Fruit fly (Drosophila melanogaster) whole organism, embryonic: ENCODE data around the gene Hmr.

Experiments
- Atf6 ChIP-seq: fragments of 200-800 bp; sonication (Bioruptor generic); IDR thresholded peaks from 2 replicates; pipeline ENCODE4 v1.3.6; 2022; ENCODE audit warnings: missing biosample characterization, missing genetic modification characterization
- CG10979 ChIP-seq: fragments of 200-800 bp; sonication (Bioruptor generic); optimal IDR thresholded peaks from 2 replicates; lab custom pipeline; 2018; ENCODE audit warnings: missing biosample characterization, mild to moderate bottlenecking, missing genetic modification characterization, moderate library complexity
- CG1233 ChIP-seq: fragments of 200-800 bp; sonication (Bioruptor generic); optimal IDR thresholded peaks from 4 replicates; lab custom pipeline; 2018; ENCODE audit warnings: missing biosample characterization, mild to moderate bottlenecking, missing genetic modification characterization
- CG12391 ChIP-seq: fragments of 200-800 bp; sonication (Bioruptor generic); optimal IDR thresholded peaks from 3 replicates; lab custom pipeline; 2018; ENCODE audit warnings: missing biosample characterization, mild to moderate bottlenecking, missing genetic modification characterization, moderate library complexity
- CG12659 ChIP-seq: fragments of 200-800 bp; sonication (Bioruptor generic); optimal IDR thresholded peaks from 3 replicates; lab custom pipeline; 2017; ENCODE audit warnings: mild to moderate bottlenecking, missing biosample characterization, missing genetic modification reagents, missing genetic modification characterization
- CG13296 ChIP-seq: fragments of 200-800 bp; sonication (Bioruptor generic); optimal IDR thresholded peaks from 3 replicates; lab custom pipeline; 2018; ENCODE audit warnings: missing biosample characterization, mild to moderate bottlenecking, missing genetic modification characterization
- CG14860 ChIP-seq: fragments of 200-800 bp; sonication (Bioruptor generic); IDR thresholded peaks from 3 replicates; pipeline ENCODE4 v1.3.6; 2022; ENCODE audit warnings: missing biosample characterization, missing genetic modification characterization; ENCODE audit not compliant: partially characterized antibody
- CG16779 ChIP-seq: fragments of 200-800 bp; sonication (Bioruptor generic); IDR thresholded peaks from 2 replicates; pipeline ENCODE4 v1.3.6; 2022; ENCODE audit warnings: missing biosample characterization, missing genetic modification characterization
- CG17912 ChIP-seq: fragments of 200-800 bp; sonication (Bioruptor generic); optimal IDR thresholded peaks from 2 replicates; lab custom pipeline; 2018; ENCODE audit warnings: missing biosample characterization, mild to moderate bottlenecking, missing genetic modification characterization
- CG32772 ChIP-seq: fragments of 200-800 bp; sonication (Bioruptor generic); IDR thresholded peaks from 2 replicates; pipeline ENCODE4 v1.3.6; 2022; ENCODE audit warnings: missing biosample characterization, missing genetic modification characterization
- CG3281 ChIP-seq: fragments of 200-800 bp; sonication (Bioruptor generic); optimal IDR thresholded peaks from 3 replicates; lab custom pipeline; 2017; ENCODE audit warnings: missing biosample characterization, mild to moderate bottlenecking, missing genetic modification characterization
- CG33557 ChIP-seq: fragments of 200-800 bp; sonication (Bioruptor generic); optimal IDR thresholded peaks from 2 replicates; lab custom pipeline; 2019; ENCODE audit warnings: missing biosample characterization, mild to moderate bottlenecking, missing genetic modification characterization, moderate library complexity
- CG7839 ChIP-seq: fragments of 200-800 bp; sonication (Bioruptor generic); optimal IDR thresholded peaks from 3 replicates; lab custom pipeline; 2018; ENCODE audit warnings: missing biosample characterization, mild to moderate bottlenecking, missing genetic modification characterization, moderate library complexity
- CG8388 ChIP-seq: fragments of 200-800 bp; sonication (Bioruptor generic); optimal IDR thresholded peaks from 2 replicates; lab custom pipeline; 2019; ENCODE audit warnings: missing biosample characterization, mild to moderate bottlenecking, missing genetic modification characterization, moderate library complexity
- CG9609 ChIP-seq: fragments of 200-800 bp; sonication (Bioruptor generic); optimal IDR thresholded peaks from 3 replicates; lab custom pipeline; 2016; ENCODE audit warnings: missing biosample characterization, missing genetic modification characterization
- CG9727 ChIP-seq: fragments of 200-800 bp; sonication (Bioruptor generic); optimal IDR thresholded peaks from 3 replicates; lab custom pipeline; 2017; ENCODE audit warnings: missing biosample characterization, mild to moderate bottlenecking, missing genetic modification characterization
- CG9932 ChIP-seq: fragments of 200-800 bp; sonication (Bioruptor generic); IDR thresholded peaks from 2 replicates; pipeline ENCODE4 v1.3.6; 2022; ENCODE audit warnings: missing biosample characterization, missing genetic modification characterization
- CrebB ChIP-seq: fragments of 200-800 bp; sonication (Bioruptor generic); optimal IDR thresholded peaks from 3 replicates; lab custom pipeline; 2018; ENCODE audit warnings: missing biosample characterization, mild to moderate bottlenecking, missing genetic modification characterization
- Dfd ChIP-seq, 2 experiments: fragments of >200 bp; optimal IDR thresholded peaks; 2 replicates each; lab custom pipeline; 2017; ENCODE audit warnings: missing biosample characterization in 2 of 2, missing genetic modification characterization in 2 of 2
- Dp ChIP-seq: fragments of 200-800 bp; sonication (Bioruptor generic); optimal IDR thresholded peaks from 2 replicates; lab custom pipeline; 2018; ENCODE audit warnings: missing biosample characterization, mild to moderate bottlenecking, missing genetic modification characterization, moderate library complexity
- Dref ChIP-seq: fragments of 200-800 bp; sonication (Bioruptor generic); IDR thresholded peaks from 2 replicates; pipeline ENCODE4 v1.3.6; 2022; ENCODE audit warnings: missing biosample characterization, missing genetic modification characterization
- H15 ChIP-seq: fragments of 200-800 bp; sonication (Bioruptor generic); IDR thresholded peaks from 3 replicates; pipeline ENCODE4 v1.3.6; 2022; ENCODE audit warnings: missing biosample characterization, missing genetic modification characterization
- HHEX ChIP-seq: fragments of 200-800 bp; sonication (Bioruptor generic); optimal IDR thresholded peaks from 3 replicates; lab custom pipeline; 2017; ENCODE audit warnings: missing biosample characterization, mild to moderate bottlenecking, missing genetic modification characterization, missing genetic modification reagents
- Hand ChIP-seq: fragments of 200-800 bp; sonication (Bioruptor generic); optimal IDR thresholded peaks from 2 replicates; lab custom pipeline; 2017; ENCODE audit warnings: mild to moderate bottlenecking, missing biosample characterization, missing genetic modification reagents, missing genetic modification characterization
- Hmr ChIP-seq: fragments of 200-800 bp; sonication (Bioruptor generic); optimal IDR thresholded peaks from 3 replicates; lab custom pipeline; 2017; ENCODE audit warnings: mild to moderate bottlenecking, missing biosample characterization, missing genetic modification reagents, missing genetic modification characterization
- Lhr ChIP-seq: fragments of 200-800 bp; sonication (Bioruptor generic); optimal IDR thresholded peaks from 3 replicates; lab custom pipeline; 2017; ENCODE audit warnings: mild to moderate bottlenecking, missing biosample characterization, missing genetic modification reagents, missing genetic modification characterization
- Mes4 ChIP-seq: fragments of 200-800 bp; sonication (Bioruptor generic); optimal IDR thresholded peaks from 2 replicates; lab custom pipeline; 2016; ENCODE audit warnings: missing biosample characterization, missing genetic modification characterization
- Mrtf ChIP-seq: fragments of 200-800 bp; sonication (Bioruptor generic); IDR thresholded peaks from 3 replicates; pipeline ENCODE4 v1.3.6; 2022; ENCODE audit warnings: missing biosample characterization, missing genetic modification characterization
- Myb ChIP-seq: fragments of 200-800 bp; sonication (Bioruptor generic); optimal IDR thresholded peaks from 2 replicates; lab custom pipeline; 2016; ENCODE audit warnings: missing biosample characterization, missing genetic modification characterization
- NC2β ChIP-seq: fragments of 200-800 bp; sonication (Bioruptor generic); optimal IDR thresholded peaks from 2 replicates; lab custom pipeline; 2016; ENCODE audit warnings: missing biosample characterization, missing genetic modification characterization
- NfI ChIP-seq: fragments of 200-800 bp; sonication (Bioruptor generic); optimal IDR thresholded peaks from 3 replicates; lab custom pipeline; 2018; ENCODE audit warnings: missing biosample characterization, mild to moderate bottlenecking, missing genetic modification characterization, moderate library complexity
- Ptx1 ChIP-seq: fragments of 200-800 bp; sonication (Bioruptor generic); IDR thresholded peaks from 2 replicates; pipeline ENCODE4 v1.3.6; 2022; ENCODE audit warnings: missing biosample characterization, missing genetic modification characterization
- Sox100B ChIP-seq: fragments of 200-800 bp; sonication (Bioruptor generic); optimal IDR thresholded peaks from 3 replicates; lab custom pipeline; 2018; ENCODE audit warnings: missing biosample characterization, mild to moderate bottlenecking, missing genetic modification characterization
- az2 ChIP-seq: fragments of 200-800 bp; sonication (Bioruptor generic); optimal IDR thresholded peaks from 3 replicates; lab custom pipeline; 2016; ENCODE audit warnings: missing biosample characterization, missing genetic modification characterization
- bbx ChIP-seq: fragments of 200-800 bp; sonication (Bioruptor generic); IDR thresholded peaks from 2 replicates; pipeline ENCODE4 v1.3.6; 2022; ENCODE audit warnings: missing biosample characterization, missing genetic modification characterization; ENCODE audit not compliant: partially characterized antibody
- btn ChIP-seq: fragments of 200-800 bp; sonication (Bioruptor generic); optimal IDR thresholded peaks from 2 replicates; lab custom pipeline; 2016; ENCODE audit warnings: missing biosample characterization, missing genetic modification characterization
- cad ChIP-seq: fragments of >200 bp; optimal IDR thresholded peaks from 2 replicates; lab custom pipeline; 2017; ENCODE audit warnings: missing biosample characterization, missing genetic modification characterization
- chn ChIP-seq: fragments of 200-800 bp; sonication (Bioruptor generic); optimal IDR thresholded peaks from 2 replicates; lab custom pipeline; 2016; ENCODE audit warnings: missing biosample characterization, missing genetic modification characterization
- ci ChIP-seq: fragments of 200-800 bp; sonication (Bioruptor generic); IDR thresholded peaks from 3 replicates; pipeline ENCODE4 v1.3.6; 2022; ENCODE audit warnings: missing biosample characterization, missing genetic modification characterization
- crc ChIP-seq: fragments of 200-800 bp; sonication (Bioruptor generic); optimal IDR thresholded peaks from 2 replicates; lab custom pipeline; 2016; ENCODE audit warnings: missing biosample characterization, missing genetic modification characterization
- dati ChIP-seq: fragments of 200-800 bp; sonication (Bioruptor generic); IDR thresholded peaks from 2 replicates; pipeline ENCODE4 v1.3.6; 2022; ENCODE audit warnings: missing biosample characterization, missing genetic modification characterization
- dmrt11E ChIP-seq: fragments of 200-800 bp; sonication (Bioruptor generic); optimal IDR thresholded peaks from 3 replicates; lab custom pipeline; 2018; ENCODE audit warnings: missing biosample characterization, mild to moderate bottlenecking, missing genetic modification characterization, moderate library complexity
- ems ChIP-seq: fragments of 200-800 bp; sonication (Bioruptor generic); optimal IDR thresholded peaks from 3 replicates; lab custom pipeline; 2016; ENCODE audit warnings: missing biosample characterization, missing genetic modification characterization
- eve ChIP-seq, 2 experiments: fragments of >200 bp; optimal IDR thresholded peaks; 2 replicates each; lab custom pipeline; 2017; ENCODE audit warnings: missing biosample characterization in 2 of 2, missing genetic modification characterization in 2 of 2
- gem ChIP-seq: fragments of 200-800 bp; sonication (Bioruptor generic); optimal IDR thresholded peaks from 2 replicates; lab custom pipeline; 2019; ENCODE audit warnings: missing biosample characterization, mild to moderate bottlenecking, missing genetic modification characterization, moderate library complexity
- nmo ChIP-seq: fragments of 200-800 bp; sonication (Bioruptor generic); optimal IDR thresholded peaks from 2 replicates; lab custom pipeline; 2018; ENCODE audit warnings: missing biosample characterization, mild to moderate bottlenecking, missing genetic modification characterization, moderate library complexity
- org-1 ChIP-seq: fragments of 200-800 bp; sonication (Bioruptor generic); optimal IDR thresholded peaks from 2 replicates; lab custom pipeline; 2017; ENCODE audit warnings: missing biosample characterization, missing genetic modification characterization
- repo ChIP-seq: fragments of 200-800 bp; sonication (Bioruptor generic); optimal IDR thresholded peaks from 2 replicates; lab custom pipeline; 2016; ENCODE audit warnings: missing biosample characterization, missing genetic modification characterization
- sens ChIP-seq: fragments of 200-800 bp; sonication (Bioruptor generic); peaks from one replicate; lab custom pipeline; 2016; ENCODE audit warnings: missing biosample characterization, missing genetic modification characterization
- so ChIP-seq: fragments of 200-800 bp; sonication (Bioruptor generic); IDR thresholded peaks from 3 replicates; pipeline ENCODE4 v1.3.6; 2022; ENCODE audit warnings: missing biosample characterization, missing genetic modification characterization
- sqz ChIP-seq: fragments of 200-800 bp; sonication (Bioruptor generic); optimal IDR thresholded peaks from 3 replicates; lab custom pipeline; 2018; ENCODE audit warnings: missing biosample characterization, mild to moderate bottlenecking, missing genetic modification characterization
- vfl ChIP-seq: fragments of 200-800 bp; sonication (Bioruptor generic); optimal IDR thresholded peaks from 2 replicates; lab custom pipeline; 2016; ENCODE audit warnings: missing biosample characterization, missing genetic modification characterization

The Hmr gene

dm6 chrX:10585158-10585634, 10.5 kb downstream of the Hmr start, which contains the start of gene spri (continued):
- TF ChIP-seq dmrt11E (tag; lab: Kevin White, UChicago) = no peak
- no peak for TF ChIP-seq repo
- peak; percentile 17 for TF ChIP-seq Hmr (GFP tag; lab: Kevin White, UChicago)
- TF ChIP-seq crc (GFP tag; lab: Kevin White, UChicago) = no peak
- no peak for TF ChIP-seq Mrtf
- no peak for TF ChIP-seq CG13296 (GFP tag; lab: Kevin White, UChicago)
- TF ChIP-seq CG16779 (GFP tag; lab: Robert Waterston, UW) = no peak
- no peak; the same call in 1 of the 2 replicates for TF ChIP-seq bbx (GFP tag; lab: Robert Waterston, UW)
- TF ChIP-seq Lhr = no peak
- TF ChIP-seq ems (GFP tag; lab: Kevin White, UChicago) = no peak
- TF ChIP-seq CG12659 (GFP tag; lab: Kevin White, UChicago) = no peak
- no peak for TF ChIP-seq CG8388 (GFP tag; lab: Kevin White, UChicago)
- no peak for TF ChIP-seq CrebB (tag; lab: Kevin White, UChicago)
- TF ChIP-seq org-1 = no peak
- TF ChIP-seq Myb (GFP tag; lab: Kevin White, UChicago) = no peak
- TF ChIP-seq CG33557 (GFP tag; lab: Kevin White, UChicago) = no peak
- peak; percentile 18 for TF ChIP-seq HHEX
- no peak for TF ChIP-seq CG10979 (tag; lab: Kevin White, UChicago)
- no peak for TF ChIP-seq cad (GFP tag; lab: Kevin White, UChicago)
- TF ChIP-seq Dfd (GFP tag; optimal IDR thresholded peaks at IDR 0.05; lab: Kevin White, UChicago) = no peak
- TF ChIP-seq dati (GFP tag; lab: Robert Waterston, UW) = no peak
- no peak for TF ChIP-seq CG9932 (GFP tag; lab: Robert Waterston, UW)
- no peak for TF ChIP-seq chn (GFP tag; lab: Kevin White, UChicago)
- TF ChIP-seq CG12391 (tag; lab: Kevin White, UChicago) = peak; percentile 7
- no peak for TF ChIP-seq eve (GFP tag; optimal IDR thresholded peaks at IDR 0.05; lab: Kevin White, UChicago)
- TF ChIP-seq NfI (GFP tag; lab: Kevin White, UChicago) = no peak
- TF ChIP-seq Mes4 (GFP tag; lab: Kevin White, UChicago) = no peak
- no peak for TF ChIP-seq NC2β (GFP tag; lab: Kevin White, UChicago)
- TF ChIP-seq nmo (GFP tag; lab: Kevin White, UChicago) = no peak
- no peak for TF ChIP-seq Hand (GFP tag; lab: Kevin White, UChicago)
- peak; percentile 54; the same call in 2 of the 3 replicates for TF ChIP-seq ci
- no peak for TF ChIP-seq gem
- TF ChIP-seq btn (GFP tag; lab: Kevin White, UChicago) = no peak
- no peak for TF ChIP-seq CG9727 (GFP tag; lab: Kevin White, UChicago)
- TF ChIP-seq sqz = no peak
- TF ChIP-seq so (GFP tag; lab: Robert Waterston, UW) = no peak
- TF ChIP-seq Dref (GFP tag; lab: Robert Waterston, UW) = no peak
- TF ChIP-seq Ptx1 (GFP tag; lab: Robert Waterston, UW) = no peak
- TF ChIP-seq H15 (GFP tag; lab: Robert Waterston, UW) = no peak
- no peak for TF ChIP-seq sens (GFP tag; lab: Kevin White, UChicago)
- no peak for TF ChIP-seq CG1233 (GFP tag; lab: Kevin White, UChicago)
- no peak for TF ChIP-seq CG7839 (tag; lab: Kevin White, UChicago)
- TF ChIP-seq az2 (GFP tag; lab: Kevin White, UChicago) = no peak
- TF ChIP-seq CG17912 (GFP tag; lab: Kevin White, UChicago) = no peak
- no peak for TF ChIP-seq CG14860 (GFP tag; lab: Robert Waterston, UW)
- TF ChIP-seq CG32772 (GFP tag; lab: Robert Waterston, UW) = no peak
- TF ChIP-seq CG9609 (GFP tag; lab: Kevin White, UChicago) = no peak
- no peak for TF ChIP-seq CG3281 (GFP tag; lab: Kevin White, UChicago)
- 0 out of 2 replicates have a peak, but pooled peaks have one; percentile 31 for TF ChIP-seq Atf6 (GFP tag; lab: Robert Waterston, UW)
- no peak for TF ChIP-seq Sox100B
- TF ChIP-seq vfl (GFP tag; lab: Kevin White, UChicago) = no peak
- no peak for TF ChIP-seq Dp (GFP tag; lab: Kevin White, UChicago)
